Worm (Caenorhabditis elegans) whole organism, late embryonic: ENCODE data around the gene B0545.4.

ENCODE experiments used
- C08G9.2 ChIP-seq: sonication (generic microtip); optimal IDR thresholded peaks from 2 replicates; lab custom pipeline; 2016; ENCODE audit warnings: mild to moderate bottlenecking, missing genetic modification characterization, moderate library complexity, missing compliant biosample characterization
- F13H6.1 ChIP-seq: sonication (generic microtip); optimal IDR thresholded peaks from 2 replicates; lab custom pipeline; 2016; ENCODE audit warnings: missing genetic modification characterization, missing compliant biosample characterization
- K02D7.2 ChIP-seq: sonication (generic microtip); optimal IDR thresholded peaks from 2 replicates; lab custom pipeline; 2017; ENCODE audit warnings: mild to moderate bottlenecking, missing genetic modification characterization, missing compliant biosample characterization
- Y22D7AL.16 ChIP-seq: sonication (generic microtip); optimal IDR thresholded peaks from 2 replicates; lab custom pipeline; 2016; ENCODE audit warnings: missing genetic modification characterization, missing compliant biosample characterization
- ama-1 ChIP-seq: fragments of 150-350 bp; optimal IDR thresholded peaks from 2 replicates; lab custom pipeline; 2014
- ceh-18 ChIP-seq: sonication (generic microtip); optimal IDR thresholded peaks from 2 replicates; lab custom pipeline; 2016; ENCODE audit warnings: missing genetic modification characterization, missing compliant biosample characterization
- ceh-19 ChIP-seq: fragments of 200-800 bp; sonication (Bioruptor generic); optimal IDR thresholded peaks from 2 replicates; lab custom pipeline; 2018; ENCODE audit warnings: mild to moderate bottlenecking, missing genetic modification characterization, missing compliant biosample characterization
- ceh-22 ChIP-seq: sonication (generic microtip); optimal IDR thresholded peaks from 2 replicates; lab custom pipeline; 2017; ENCODE audit warnings: missing biosample characterization, missing genetic modification characterization
- ceh-24 ChIP-seq: sonication (generic microtip); optimal IDR thresholded peaks from 2 replicates; lab custom pipeline; 2016; ENCODE audit warnings: mild to moderate bottlenecking, missing genetic modification characterization, missing compliant biosample characterization
- ceh-31 ChIP-seq: sonication (generic microtip); optimal IDR thresholded peaks from 2 replicates; lab custom pipeline; 2016; ENCODE audit warnings: missing genetic modification characterization, missing compliant biosample characterization
- ceh-48 ChIP-seq: sonication (generic microtip); optimal IDR thresholded peaks from 2 replicates; lab custom pipeline; 2016; ENCODE audit warnings: missing genetic modification characterization, inconsistent platforms, missing compliant biosample characterization
- ceh-9 ChIP-seq: sonication (generic microtip); optimal IDR thresholded peaks from 2 replicates; lab custom pipeline; 2016; ENCODE audit warnings: mild to moderate bottlenecking, missing genetic modification characterization, inconsistent platforms, missing compliant biosample characterization
- dve-1 ChIP-seq: sonication (generic microtip); optimal IDR thresholded peaks from 2 replicates; lab custom pipeline; 2017; ENCODE audit warnings: antibody characterized with exemption, mild to moderate bottlenecking, missing genetic modification characterization, missing compliant biosample characterization
- elt-2 ChIP-seq: sonication (generic microtip); optimal IDR thresholded peaks from 2 replicates; lab custom pipeline; 2016; ENCODE audit warnings: missing genetic modification reagents, missing genetic modification characterization, missing compliant biosample characterization
- ets-4 ChIP-seq: sonication (generic microtip); optimal IDR thresholded peaks from 2 replicates; lab custom pipeline; 2016; ENCODE audit warnings: missing genetic modification characterization, missing compliant biosample characterization
- fax-1 ChIP-seq: sonication (generic microtip); optimal IDR thresholded peaks from 2 replicates; lab custom pipeline; 2016; ENCODE audit warnings: missing genotype, missing genetic modification characterization, missing compliant biosample characterization
- fkh-10 ChIP-seq: fragments of 150-350 bp; optimal IDR thresholded peaks from 2 replicates; lab custom pipeline; 2014; ENCODE audit warnings: missing biosample characterization, missing genetic modification reagents, missing genetic modification characterization
- gmeb-2 ChIP-seq: sonication (generic microtip); optimal IDR thresholded peaks from 2 replicates; lab custom pipeline; 2016; ENCODE audit warnings: missing genetic modification characterization, inconsistent platforms, missing compliant biosample characterization
- hlh-6 ChIP-seq: sonication (generic microtip); optimal IDR thresholded peaks from 2 replicates; lab custom pipeline; 2016; ENCODE audit warnings: missing genotype, missing genetic modification characterization, missing compliant biosample characterization
- lim-6 ChIP-seq: sonication (generic microtip); optimal IDR thresholded peaks from 2 replicates; lab custom pipeline; 2016; ENCODE audit warnings: missing genetic modification characterization, missing compliant biosample characterization
- madf-2 ChIP-seq: sonication (generic microtip); optimal IDR thresholded peaks from 2 replicates; lab custom pipeline; 2017; ENCODE audit warnings: missing genetic modification characterization, missing compliant biosample characterization
- mec-3 ChIP-seq: sonication (generic microtip); optimal IDR thresholded peaks from 2 replicates; lab custom pipeline; 2016; ENCODE audit warnings: borderline replicate concordance, missing genetic modification characterization, missing compliant biosample characterization
- nfya-1 ChIP-seq: sonication (generic microtip); optimal IDR thresholded peaks from 2 replicates; lab custom pipeline; 2017; ENCODE audit warnings: missing genetic modification characterization, mild to moderate bottlenecking, missing compliant biosample characterization, antibody characterized with exemption, moderate library complexity
- nhr-11 ChIP-seq: fragments of 150-350 bp; optimal IDR thresholded peaks from 2 replicates; lab custom pipeline; 2014; ENCODE audit warnings: missing biosample characterization, missing genetic modification characterization
- npax-4 ChIP-seq: sonication (generic microtip); optimal IDR thresholded peaks from 2 replicates; lab custom pipeline; 2016; ENCODE audit warnings: missing genetic modification characterization, missing compliant biosample characterization
- odd-2 ChIP-seq: sonication (generic microtip); optimal IDR thresholded peaks from 2 replicates; lab custom pipeline; 2017; ENCODE audit warnings: antibody characterized with exemption, mild to moderate bottlenecking, missing genetic modification characterization, missing compliant biosample characterization
- pag-3 ChIP-seq: sonication (generic microtip); optimal IDR thresholded peaks from 2 replicates; lab custom pipeline; 2016; ENCODE audit warnings: missing compliant biosample characterization, missing genetic modification characterization, borderline replicate concordance
- pat-9 ChIP-seq: fragments of 200-800 bp; sonication (Bioruptor generic); optimal IDR thresholded peaks from 2 replicates; lab custom pipeline; 2018; ENCODE audit warnings: mild to moderate bottlenecking, missing genetic modification characterization, moderate library complexity, missing compliant biosample characterization
- pha-2 ChIP-seq: sonication (generic microtip); optimal IDR thresholded peaks from 2 replicates; lab custom pipeline; 2017; ENCODE audit warnings: mild to moderate bottlenecking, missing genetic modification characterization, missing compliant biosample characterization
- sox-4 ChIP-seq: sonication (generic microtip); optimal IDR thresholded peaks from 2 replicates; lab custom pipeline; 2017; ENCODE audit warnings: mild to moderate bottlenecking, missing genetic modification characterization, inconsistent platforms, missing compliant biosample characterization
- syd-9 ChIP-seq: sonication (generic microtip); optimal IDR thresholded peaks from 2 replicates; lab custom pipeline; 2016; ENCODE audit warnings: mild to moderate bottlenecking, missing genetic modification characterization, moderate library complexity, missing compliant biosample characterization
- tbx-2 ChIP-seq: sonication (generic microtip); optimal IDR thresholded peaks from 2 replicates; lab custom pipeline; 2016; ENCODE audit warnings: missing genetic modification characterization, missing compliant biosample characterization
- tbx-7 ChIP-seq: sonication (generic microtip); optimal IDR thresholded peaks from 2 replicates; lab custom pipeline; 2016; ENCODE audit warnings: missing genotype, missing genetic modification characterization, missing compliant biosample characterization
- unc-3 ChIP-seq, 2 experiments: fragments of 200-800 bp in 1 of 2; sonication (Bioruptor generic) in 1 of 2; sonication (generic microtip) in 1 of 2; conservative IDR thresholded peaks in 1 of 2; optimal IDR thresholded peaks in 1 of 2; 2 replicates each; pipeline versions ENCODE4 v1.3.6 to Lab custom; 2016 to 2022; ENCODE audit warnings: missing compliant biosample characterization in 2 of 2, missing genetic modification characterization in 2 of 2, missing genetic modification reagents in 1 of 2
- unc-42 ChIP-seq: sonication (generic microtip); optimal IDR thresholded peaks from 2 replicates; lab custom pipeline; 2016; ENCODE audit warnings: missing genotype, missing genetic modification characterization, missing compliant biosample characterization
- unc-55 ChIP-seq: sonication (generic microtip); optimal IDR thresholded peaks from 2 replicates; lab custom pipeline; 2017; ENCODE audit warnings: missing biosample characterization, missing genetic modification reagents, missing genetic modification characterization

B0545.4 gene

ce11 chrIV:149794-150193 lies 40.6 kb upstream of the B0545.4 start:
- TF ChIP-seq unc-3 (GFP tag; conservative IDR thresholded peaks at IDR 0.05; lab: Robert Waterston, UW), result no peak
- no peak for TF ChIP-seq unc-3 (tag; optimal IDR thresholded peaks at IDR 0.05; lab: Kevin White, UChicago)
- TF ChIP-seq ama-1 (lab: Kevin White, UChicago), result no peak
- no peak for TF ChIP-seq npax-4 (tag; lab: Kevin White, UChicago)
- no peak for TF ChIP-seq dve-1 (tag; lab: Kevin White, UChicago)
- no peak for TF ChIP-seq sox-4 (tag; lab: Kevin White, UChicago)
- no peak for TF ChIP-seq tbx-7
- TF ChIP-seq ceh-48 (tag; lab: Kevin White, UChicago), result no peak
- no peak for TF ChIP-seq ceh-18 (tag; lab: Kevin White, UChicago)
- TF ChIP-seq F13H6.1, result no peak
- no peak for TF ChIP-seq pag-3
- TF ChIP-seq ceh-31, result no peak
- TF ChIP-seq ceh-9 (tag; lab: Kevin White, UChicago), result no peak
- TF ChIP-seq K02D7.2, result no peak
- no peak for TF ChIP-seq nhr-11 (tag; lab: Kevin White, UChicago)
- TF ChIP-seq ets-4 (tag; lab: Kevin White, UChicago), result no peak
- no peak for TF ChIP-seq lim-6 (tag; lab: Kevin White, UChicago)
- no peak for TF ChIP-seq fkh-10 (GFP tag; lab: Kevin White, UChicago)
- TF ChIP-seq pha-2 (tag; lab: Kevin White, UChicago), result no peak
- no peak for TF ChIP-seq unc-42 (tag; lab: Kevin White, UChicago)
- TF ChIP-seq tbx-2 (tag; lab: Kevin White, UChicago), result no peak

ce11 chrIV:148756-149155 lies 39.5 kb upstream of the B0545.4 start:
- TF ChIP-seq C08G9.2 (tag; lab: Kevin White, UChicago) (no peak), fax-1 (no peak), gmeb-2 (tag; lab: Kevin White, UChicago) (no peak), lim-6 (tag; lab: Kevin White, UChicago) (no peak), nfya-1 (tag; lab: Kevin White, UChicago) (no peak), tbx-2 (tag; lab: Kevin White, UChicago) (no peak), ceh-18 (tag; lab: Kevin White, UChicago) (no peak), K02D7.2 (no peak), syd-9 (tag; lab: Kevin White, UChicago) (no peak), ceh-22 (tag; lab: Kevin White, UChicago) (no peak), pat-9 (tag; lab: Kevin White, UChicago) (no peak)

- TF ChIP-seq gmeb-2 (tag; lab: Kevin White, UChicago), result no peak
- no peak for TF ChIP-seq ceh-22 (tag; lab: Kevin White, UChicago)
- no peak for TF ChIP-seq hlh-6 (tag; lab: Kevin White, UChicago)
- TF ChIP-seq fax-1, result no peak
- no peak for TF ChIP-seq ama-1 (lab: Kevin White, UChicago)
- no peak for TF ChIP-seq dve-1 (tag; lab: Kevin White, UChicago)
- no peak for TF ChIP-seq nfya-1 (tag; lab: Kevin White, UChicago)
- no peak for TF ChIP-seq mec-3 (tag; lab: Kevin White, UChicago)
- TF ChIP-seq odd-2 (tag; lab: Kevin White, UChicago), result no peak
- TF ChIP-seq ceh-9 (tag; lab: Kevin White, UChicago), result no peak
- TF ChIP-seq elt-2 (tag; lab: Kevin White, UChicago), result no peak
- TF ChIP-seq Y22D7AL.16 (tag; lab: Kevin White, UChicago), result no peak
- TF ChIP-seq pat-9 (tag; lab: Kevin White, UChicago), result no peak
- no peak for TF ChIP-seq unc-3 (GFP tag; conservative IDR thresholded peaks at IDR 0.05; lab: Robert Waterston, UW)
- TF ChIP-seq unc-3 (tag; optimal IDR thresholded peaks at IDR 0.05; lab: Kevin White, UChicago), result no peak
- no peak for TF ChIP-seq madf-2 (tag; lab: Kevin White, UChicago)
- TF ChIP-seq unc-55 (GFP tag; lab: Kevin White, UChicago), result no peak
- TF ChIP-seq ceh-19 (GFP tag; lab: Kevin White, UChicago), result no peak
- no peak for TF ChIP-seq ceh-24 (tag; lab: Kevin White, UChicago)
Measured at ce11 chrIV:147819-148218, 38.6 kb upstream of the B0545.4 start, which contains the start of gene col-99. Gene col-99 (minus strand): TSS chrIV:147919.
